Worm (Caenorhabditis elegans): ENCODE measurements around the gene M117.3.

M117.3 gene

ce11 chrIV:11851882-11852281 is 29.9 kb downstream of the M117.3 start, which contains the start of gene F38H4.5:
F38H4.5 (plus strand) TSS chrIV:11852182.
- TF ChIP-seq W03F9.2 (tag; optimal IDR thresholded peaks at IDR 0.05) (no peak), him-1 (tag; optimal IDR thresholded peaks at IDR 0.05) (no peak), dao-5 (tag; optimal IDR thresholded peaks at IDR 0.05) (no peak)

ce11 chrIV:11854777-11855176 is 32.8 kb downstream of the M117.3 start, which contains the start of gene tag-30:
tag-30 (minus strand) TSS chrIV:11855159.
- TF ChIP-seq W03F9.2 (tag; optimal IDR thresholded peaks at IDR 0.05) (peak; percentile 50), dao-5 (tag; optimal IDR thresholded peaks at IDR 0.05) (no peak)

ce11 chrIV:11855424-11855823 is 33.4 kb downstream of the M117.3 start:
- TF ChIP-seq dao-5 (tag; optimal IDR thresholded peaks at IDR 0.05): no peak
- no peak for TF ChIP-seq him-1 (tag; optimal IDR thresholded peaks at IDR 0.05)
- no peak for TF ChIP-seq W03F9.2 (tag; optimal IDR thresholded peaks at IDR 0.05)

ce11 chrIV:11855900-11856660 is 34.1 kb downstream of the M117.3 start, which contains the start of gene ech-2:
ech-2 (minus strand) TSS chrIV:11856351.
- TF ChIP-seq W03F9.2 (tag; optimal IDR thresholded peaks at IDR 0.05): peak; percentile 26
- no peak for TF ChIP-seq him-1 (tag; optimal IDR thresholded peaks at IDR 0.05)

- TF ChIP-seq W03F9.2 (tag; optimal IDR thresholded peaks at IDR 0.05) (no peak), him-1 (tag; optimal IDR thresholded peaks at IDR 0.05) (peak; percentile 72), dao-5 (tag; optimal IDR thresholded peaks at IDR 0.05) (no peak)
These were observed 35.2 kb downstream of the M117.3 start for ce11 chrIV:11857159-11857565.

- TF ChIP-seq him-1 (tag; optimal IDR thresholded peaks at IDR 0.05) (no peak), W03F9.2 (tag; optimal IDR thresholded peaks at IDR 0.05) (no peak), dao-5 (tag; optimal IDR thresholded peaks at IDR 0.05) (no peak)
These were observed 36.1 kb downstream of the M117.3 start, which contains the start of gene let-92 for ce11 chrIV:11858142-11858541. let-92 (plus strand) TSS chrIV:11858442.

ce11 chrIV:11859995-11860605 is 38.1 kb downstream of the M117.3 start, which contains the start of gene mob-1:
mob-1 (plus strand) TSS chrIV:11860555.
- no peak for TF ChIP-seq dao-5 (tag; optimal IDR thresholded peaks at IDR 0.05)
- TF ChIP-seq him-1 (tag; optimal IDR thresholded peaks at IDR 0.05): no peak
- no peak for TF ChIP-seq W03F9.2 (tag; optimal IDR thresholded peaks at IDR 0.05)

ce11 chrIV:11863428-11863827 is 41.4 kb downstream of the M117.3 start:
- TF ChIP-seq him-1 (tag; optimal IDR thresholded peaks at IDR 0.05): no peak
- TF ChIP-seq W03F9.2 (tag; optimal IDR thresholded peaks at IDR 0.05): no peak
- TF ChIP-seq dao-5 (tag; optimal IDR thresholded peaks at IDR 0.05): no peak

ce11 chrIV:11864226-11864625 is 42.2 kb downstream of the M117.3 start, which contains the start of gene trpa-1:
trpa-1 (plus strand) TSS chrIV:11864526.
- no peak for TF ChIP-seq him-1 (tag; optimal IDR thresholded peaks at IDR 0.05)
- no peak for TF ChIP-seq dao-5 (tag; optimal IDR thresholded peaks at IDR 0.05)
- TF ChIP-seq W03F9.2 (tag; optimal IDR thresholded peaks at IDR 0.05): no peak

ce11 chrIV:11867652-11868232 is 45.7 kb downstream of the M117.3 start:
- TF ChIP-seq W03F9.2 (tag; optimal IDR thresholded peaks at IDR 0.05) (no peak), him-1 (tag; optimal IDR thresholded peaks at IDR 0.05) (no peak), dao-5 (tag; optimal IDR thresholded peaks at IDR 0.05) (no peak)

ce11 chrIV:11868452-11868851 is 46.4 kb downstream of the M117.3 start:
- TF ChIP-seq W03F9.2 (tag; optimal IDR thresholded peaks at IDR 0.05) (no peak), him-1 (tag; optimal IDR thresholded peaks at IDR 0.05) (no peak), dao-5 (tag; optimal IDR thresholded peaks at IDR 0.05) (no peak)

ce11 chrIV:11871083-11871482 is 49.1 kb downstream of the M117.3 start:
- TF ChIP-seq him-1 (tag; optimal IDR thresholded peaks at IDR 0.05) (peak; percentile 36), dao-5 (tag; optimal IDR thresholded peaks at IDR 0.05) (no peak)

ce11 chrIV:11871898-11872297 is 49.9 kb downstream of the M117.3 start:
- TF ChIP-seq dao-5 (tag; optimal IDR thresholded peaks at IDR 0.05) (no peak), him-1 (tag; optimal IDR thresholded peaks at IDR 0.05) (no peak), W03F9.2 (tag; optimal IDR thresholded peaks at IDR 0.05) (no peak)
